Fruit fly (Drosophila melanogaster) whole organism, prepupa: ENCODE data around the gene Mur18B.

Source experiments
- CG10631 ChIP-seq: fragments of 200-800 bp; sonication (Bioruptor generic); optimal IDR thresholded peaks from 2 replicates; lab custom pipeline; 2016; ENCODE audit warnings: missing biosample characterization, missing genetic modification characterization
- CG11902 ChIP-seq: fragments of 200-800 bp; sonication (Bioruptor generic); optimal IDR thresholded peaks from 3 replicates; lab custom pipeline; 2016; ENCODE audit warnings: missing biosample characterization, missing genetic modification characterization
- CG3919 ChIP-seq: fragments of 200-800 bp; sonication (Bioruptor generic); optimal IDR thresholded peaks from 3 replicates; lab custom pipeline; 2016; ENCODE audit warnings: missing biosample characterization, missing genetic modification characterization
- CG6163 ChIP-seq: fragments of 200-800 bp; sonication (Bioruptor generic); IDR thresholded peaks from 3 replicates; pipeline ENCODE4 v1.3.6; 2022; ENCODE audit warnings: missing biosample characterization, missing genetic modification characterization
- CG6854 ChIP-seq: fragments of 200-800 bp; sonication (Bioruptor generic); optimal IDR thresholded peaks from 2 replicates; lab custom pipeline; 2017; ENCODE audit warnings: missing biosample characterization, mild to moderate bottlenecking, missing genetic modification characterization
- Eip78C ChIP-seq: fragments of 200-800 bp; sonication (Bioruptor generic); peaks from one replicate; lab custom pipeline; 2016; ENCODE audit warnings: missing biosample characterization, missing genetic modification characterization
- Hr38 ChIP-seq: sonication (Bioruptor generic); optimal IDR thresholded peaks from 2 replicates; lab custom pipeline; 2016; ENCODE audit warnings: missing biosample characterization, missing genetic modification characterization
- Hr4 ChIP-seq: fragments of 200-800 bp; sonication (Bioruptor generic); optimal IDR thresholded peaks from 3 replicates; lab custom pipeline; 2016; ENCODE audit warnings: missing biosample characterization, missing genetic modification characterization
- Smox ChIP-seq: fragments of 200-800 bp; sonication (Bioruptor generic); optimal IDR thresholded peaks from 3 replicates; lab custom pipeline; 2016; ENCODE audit warnings: missing biosample characterization, missing genetic modification characterization
- Sox14 ChIP-seq: fragments of 200-800 bp; sonication (Bioruptor generic); optimal IDR thresholded peaks from 3 replicates; lab custom pipeline; 2016; ENCODE audit warnings: missing biosample characterization, missing genetic modification characterization
- lz ChIP-seq: fragments of 200-800 bp; sonication (Bioruptor generic); optimal IDR thresholded peaks from 3 replicates; lab custom pipeline; 2016; ENCODE audit warnings: missing biosample characterization, missing genetic modification characterization
- topi ChIP-seq: fragments of 200-800 bp; sonication (Bioruptor generic); optimal IDR thresholded peaks from 3 replicates; lab custom pipeline; 2016; ENCODE audit warnings: missing biosample characterization, missing genetic modification characterization

dm6 chrX:19193336-19193735, 19.7 kb upstream of the Mur18B start, which contains the start of the genes CG7914 and CG14194:
- no peak for TF ChIP-seq CG6854 (GFP tag; lab: Kevin White, UChicago)
- no peak for TF ChIP-seq CG3919 (GFP tag; lab: Kevin White, UChicago)
- TF ChIP-seq Eip78C (GFP tag; lab: Kevin White, UChicago), result no peak
- no peak for TF ChIP-seq lz (GFP tag; lab: Kevin White, UChicago)
- TF ChIP-seq CG11902 (GFP tag; lab: Kevin White, UChicago), result no peak
- TF ChIP-seq Sox14, result peak; percentile 75
- TF ChIP-seq CG10631 (GFP tag; lab: Kevin White, UChicago), result no peak
- no peak for TF ChIP-seq Hr4
- TF ChIP-seq CG6163 (GFP tag; lab: Robert Waterston, UW), result peak; percentile 39; the same call in 2 of the 3 replicates
- TF ChIP-seq Smox (GFP tag; lab: Kevin White, UChicago), result no peak
- TF ChIP-seq Hr38, result no peak
- TF ChIP-seq topi (GFP tag; lab: Kevin White, UChicago), result no peak
